ENCODE assay signal across 1 fruit fly cellular context in genomic region chr3R:21193742-21194141, dm6.
TF ChIP-seq lines count a peak whose summit lies in the region.

No protein-coding gene starts in this region.

TF ChIP-seq in whole organism, embryonic, 481 proteins besides CTCF, POLR2A, EP300 and RAD21 (continued from another document):
- peak; percentile 43 for TF ChIP-seq CG6813 (GFP tag; optimal IDR thresholded peaks at IDR 0.05; lab: Kevin White, UChicago)
- TF ChIP-seq YL-1 (GFP tag; optimal IDR thresholded peaks at IDR 0.05; lab: Kevin White, UChicago) = no peak
- TF ChIP-seq eve (GFP tag; optimal IDR thresholded peaks at IDR 0.05; lab: Kevin White, UChicago) = peak in 1 of 2 experiments; percentile 44
- TF ChIP-seq hkb (optimal IDR thresholded peaks at IDR 0.05; lab: Kevin White, UChicago) = no peak
- TF ChIP-seq hkb (GFP tag; IDR thresholded peaks at IDR 0.05; lab: Robert Waterston, UW) = no peak
- no peak for TF ChIP-seq chm (GFP tag; IDR thresholded peaks at IDR 0.05; lab: Robert Waterston, UW)
- TF ChIP-seq CG7372 (GFP tag; IDR thresholded peaks at IDR 0.05; lab: Robert Waterston, UW) = no peak
- peak; percentile 39 for TF ChIP-seq CG9727 (GFP tag; optimal IDR thresholded peaks at IDR 0.05; lab: Kevin White, UChicago)
- no peak for TF ChIP-seq CG4282 (GFP tag; optimal IDR thresholded peaks at IDR 0.05; lab: Kevin White, UChicago)
- no peak for TF ChIP-seq repo (GFP tag; optimal IDR thresholded peaks at IDR 0.05; lab: Kevin White, UChicago)
- TF ChIP-seq CG4730 (GFP tag; IDR thresholded peaks at IDR 0.05; lab: Robert Waterston, UW) = no peak
- TF ChIP-seq NfI (GFP tag; optimal IDR thresholded peaks at IDR 0.05; lab: Kevin White, UChicago) = no peak
- TF ChIP-seq CG11456 (GFP tag; IDR thresholded peaks at IDR 0.05; lab: Robert Waterston, UW) = no peak
- peak; percentile 29 for TF ChIP-seq CG1233 (GFP tag; optimal IDR thresholded peaks at IDR 0.05; lab: Kevin White, UChicago)
- no peak for TF ChIP-seq CG8290 (GFP tag; optimal IDR thresholded peaks at IDR 0.05; lab: Kevin White, UChicago)
- TF ChIP-seq CG8290 (tag; optimal IDR thresholded peaks at IDR 0.05; lab: Kevin White, UChicago) = no peak
- peak; percentile 28 for TF ChIP-seq CG8924 (tag; optimal IDR thresholded peaks at IDR 0.05; lab: Kevin White, UChicago)
- no peak for TF ChIP-seq CG3726 (GFP tag; IDR thresholded peaks at IDR 0.05; lab: Robert Waterston, UW)
- no peak for TF ChIP-seq Hey (tag; optimal IDR thresholded peaks at IDR 0.05; lab: Kevin White, UChicago)
- TF ChIP-seq NC2α (GFP tag; optimal IDR thresholded peaks at IDR 0.05; lab: Kevin White, UChicago) = no peak
- TF ChIP-seq ara (GFP tag; IDR thresholded peaks at IDR 0.05; lab: Robert Waterston, UW) = peak; percentile 13; the same call in 1 of the 2 replicates
- no peak for TF ChIP-seq CG17186 (GFP tag; optimal IDR thresholded peaks at IDR 0.05; lab: Kevin White, UChicago)
- peak; percentile 39 for TF ChIP-seq fd102C (GFP tag; optimal IDR thresholded peaks at IDR 0.05; lab: Kevin White, UChicago)
- TF ChIP-seq Sox102F (GFP tag; optimal IDR thresholded peaks at IDR 0.05; lab: Kevin White, UChicago) = no peak
- no peak for TF ChIP-seq HLH3B (GFP tag; IDR thresholded peaks at IDR 0.05; lab: Robert Waterston, UW)
- TF ChIP-seq CG11247 (GFP tag; IDR thresholded peaks at IDR 0.05; lab: Robert Waterston, UW) = no peak
- TF ChIP-seq Kr (GFP tag; optimal IDR thresholded peaks at IDR 0.05; lab: Kevin White, UChicago) = peak; percentile 66
- no peak for TF ChIP-seq CG9437 (GFP tag; optimal IDR thresholded peaks at IDR 0.05; lab: Kevin White, UChicago)
- no peak for TF ChIP-seq trem (tag; optimal IDR thresholded peaks at IDR 0.05; lab: Kevin White, UChicago)
- no peak for TF ChIP-seq CG7357 (GFP tag; IDR thresholded peaks at IDR 0.05; lab: Robert Waterston, UW)
- no peak for TF ChIP-seq psq (GFP tag; optimal IDR thresholded peaks at IDR 0.05; lab: Kevin White, UChicago)
- TF ChIP-seq CG6791 (GFP tag; IDR thresholded peaks at IDR 0.05; lab: Robert Waterston, UW; ENCODE audit: partially characterized antibody) = no peak
- no peak for TF ChIP-seq Lpt (GFP tag; optimal IDR thresholded peaks at IDR 0.05; lab: Kevin White, UChicago)
- TF ChIP-seq kni (GFP tag; optimal IDR thresholded peaks at IDR 0.05; lab: Kevin White, UChicago) = peak; percentile 3
- peak; percentile 49 for TF ChIP-seq CG15696 (tag; optimal IDR thresholded peaks at IDR 0.05; lab: Kevin White, UChicago)
- peak; percentile 19 for TF ChIP-seq dmrt11E (tag; optimal IDR thresholded peaks at IDR 0.05; lab: Kevin White, UChicago)
- TF ChIP-seq sens (GFP tag; lab: Kevin White, UChicago) = peak; percentile 79
- no peak for TF ChIP-seq CG30403 (GFP tag; optimal IDR thresholded peaks at IDR 0.05; lab: Kevin White, UChicago)
- TF ChIP-seq CG15479 (GFP tag; optimal IDR thresholded peaks at IDR 0.05; lab: Kevin White, UChicago) = peak; percentile 74
- TF ChIP-seq dpn (GFP tag; optimal IDR thresholded peaks at IDR 0.05; lab: Kevin White, UChicago) = no peak
- TF ChIP-seq Hr3 (GFP tag; optimal IDR thresholded peaks at IDR 0.05; lab: Kevin White, UChicago) = no peak
- TF ChIP-seq fd64A (GFP tag; optimal IDR thresholded peaks at IDR 0.05; lab: Kevin White, UChicago) = peak; percentile 44
- no peak for TF ChIP-seq D19A (tag; optimal IDR thresholded peaks at IDR 0.05; lab: Kevin White, UChicago)
- no peak for TF ChIP-seq ro (GFP tag; IDR thresholded peaks at IDR 0.05; lab: Robert Waterston, UW)
- TF ChIP-seq CG8359 (GFP tag; optimal IDR thresholded peaks at IDR 0.05; lab: Kevin White, UChicago; ENCODE audit: borderline replicate concordance) = peak; percentile 30
- no peak for TF ChIP-seq sug (tag; optimal IDR thresholded peaks at IDR 0.05; lab: Kevin White, UChicago)
- TF ChIP-seq CG5953 (GFP tag; IDR thresholded peaks at IDR 0.05; lab: Robert Waterston, UW) = no peak
- TF ChIP-seq MTF-1 (GFP tag; optimal IDR thresholded peaks at IDR 0.05; lab: Kevin White, UChicago; ENCODE audit: borderline replicate concordance) = peak; percentile 26
- no peak for TF ChIP-seq CHES-1-like (GFP tag; optimal IDR thresholded peaks at IDR 0.05; lab: Kevin White, UChicago)
- no peak for TF ChIP-seq Hmr (GFP tag; optimal IDR thresholded peaks at IDR 0.05; lab: Kevin White, UChicago)
- TF ChIP-seq chinmo (GFP tag; IDR thresholded peaks at IDR 0.05; lab: Robert Waterston, UW; ENCODE audit: partially characterized antibody) = 0 out of 4 replicates have a peak, but pooled peaks have one; percentile 6
- TF ChIP-seq Hsf (GFP tag; optimal IDR thresholded peaks at IDR 0.05; lab: Kevin White, UChicago) = no peak
- TF ChIP-seq Blimp-1 (GFP tag; optimal IDR thresholded peaks at IDR 0.05; lab: Kevin White, UChicago) = peak; percentile 26
- TF ChIP-seq gro (GFP tag; optimal IDR thresholded peaks at IDR 0.05; lab: Kevin White, UChicago) = no peak
